Fruit fly (Drosophila melanogaster) whole organism, embryonic: Measurements from ENCODE around the gene CG6791.

Experiments
- Aef1 ChIP-seq: fragments of 200-800 bp; sonication (Bioruptor generic); IDR thresholded peaks from 3 replicates; pipeline ENCODE4 v1.3.6; 2022; ENCODE audit warnings: missing biosample characterization, missing genetic modification characterization
- B-H1 ChIP-seq: fragments of 200-800 bp; sonication (Bioruptor generic); IDR thresholded peaks from 3 replicates; pipeline ENCODE4 v1.3.6; 2022; ENCODE audit warnings: missing biosample characterization, missing genetic modification characterization
- CG10321 ChIP-seq: fragments of 200-800 bp; sonication (Bioruptor generic); IDR thresholded peaks from 2 replicates; pipeline ENCODE4 v1.3.6; 2022; ENCODE audit warnings: missing biosample characterization, missing genetic modification characterization
- CG13287 ChIP-seq: fragments of 200-800 bp; sonication (Bioruptor generic); IDR thresholded peaks from 2 replicates; pipeline ENCODE4 v1.3.6; 2022; ENCODE audit warnings: missing biosample characterization, missing genetic modification characterization; ENCODE audit not compliant: partially characterized antibody
- CG13894 ChIP-seq: fragments of 200-800 bp; sonication (Bioruptor generic); optimal IDR thresholded peaks from 3 replicates; lab custom pipeline; 2018; ENCODE audit warnings: missing biosample characterization, mild to moderate bottlenecking, missing genetic modification characterization, moderate library complexity
- CG15073 ChIP-seq: fragments of 200-800 bp; sonication (Bioruptor generic); optimal IDR thresholded peaks from 2 replicates; lab custom pipeline; 2016; ENCODE audit warnings: missing biosample characterization, missing genetic modification characterization
- CG15479 ChIP-seq: fragments of 200-800 bp; sonication (Bioruptor generic); optimal IDR thresholded peaks from 3 replicates; lab custom pipeline; 2019; ENCODE audit warnings: missing biosample characterization, mild to moderate bottlenecking, missing genetic modification characterization, moderate library complexity
- CG15696 ChIP-seq: fragments of 200-800 bp; sonication (Bioruptor generic); optimal IDR thresholded peaks from 2 replicates; lab custom pipeline; 2019; ENCODE audit warnings: missing biosample characterization, mild to moderate bottlenecking, missing genetic modification characterization, moderate library complexity
- CG16863 ChIP-seq: fragments of 200-800 bp; sonication (Bioruptor generic); optimal IDR thresholded peaks from 3 replicates; lab custom pipeline; 2016; ENCODE audit warnings: missing biosample characterization, missing genetic modification characterization
- CG17912 ChIP-seq: fragments of 200-800 bp; sonication (Bioruptor generic); optimal IDR thresholded peaks from 2 replicates; lab custom pipeline; 2018; ENCODE audit warnings: missing biosample characterization, mild to moderate bottlenecking, missing genetic modification characterization
- CG31388 ChIP-seq: fragments of 200-800 bp; sonication (Bioruptor generic); optimal IDR thresholded peaks from 2 replicates; lab custom pipeline; 2016; ENCODE audit warnings: missing biosample characterization, missing genetic modification characterization
- CG34376 ChIP-seq: fragments of 200-800 bp; sonication (Bioruptor generic); optimal IDR thresholded peaks from 2 replicates; lab custom pipeline; 2018; ENCODE audit warnings: missing biosample characterization, mild to moderate bottlenecking, missing genetic modification characterization
- CG4360 ChIP-seq: fragments of 200-800 bp; sonication (Bioruptor generic); IDR thresholded peaks from 2 replicates; pipeline ENCODE4 v1.3.6; 2022; ENCODE audit warnings: missing biosample characterization, missing genetic modification characterization
- CG43689 ChIP-seq: fragments of 200-800 bp; sonication (Bioruptor generic); IDR thresholded peaks from 2 replicates; pipeline ENCODE4 v1.3.6; 2022; ENCODE audit warnings: missing biosample characterization, missing genetic modification characterization
- CG5180 ChIP-seq: fragments of 200-800 bp; sonication (Bioruptor generic); optimal IDR thresholded peaks from 3 replicates; lab custom pipeline; 2017; ENCODE audit warnings: missing biosample characterization, missing genetic modification characterization, mild to moderate bottlenecking, moderate library complexity, missing genetic modification reagents
- CG5245 ChIP-seq: fragments of 200-800 bp; sonication (Bioruptor generic); optimal IDR thresholded peaks from 3 replicates; lab custom pipeline; 2016; ENCODE audit warnings: missing biosample characterization, missing genetic modification characterization
- CG5953 ChIP-seq: fragments of 200-800 bp; sonication (Bioruptor generic); IDR thresholded peaks from 2 replicates; pipeline ENCODE4 v1.3.6; 2022; ENCODE audit warnings: missing biosample characterization, missing genetic modification characterization
- CG7271 ChIP-seq: fragments of 200-800 bp; sonication (Bioruptor generic); optimal IDR thresholded peaks from 2 replicates; lab custom pipeline; 2018; ENCODE audit warnings: missing biosample characterization, mild to moderate bottlenecking, missing genetic modification characterization, moderate library complexity
- CG9609 ChIP-seq: fragments of 200-800 bp; sonication (Bioruptor generic); optimal IDR thresholded peaks from 3 replicates; lab custom pipeline; 2016; ENCODE audit warnings: missing biosample characterization, missing genetic modification characterization
- CG9932 ChIP-seq: fragments of 200-800 bp; sonication (Bioruptor generic); IDR thresholded peaks from 2 replicates; pipeline ENCODE4 v1.3.6; 2022; ENCODE audit warnings: missing biosample characterization, missing genetic modification characterization
- CHES-1-like ChIP-seq: fragments of 200-800 bp; sonication (Bioruptor generic); optimal IDR thresholded peaks from 2 replicates; lab custom pipeline; 2016; ENCODE audit warnings: missing biosample characterization, missing genetic modification characterization
- Dek ChIP-seq: fragments of 200-800 bp; sonication (Bioruptor generic); optimal IDR thresholded peaks from 3 replicates; lab custom pipeline; 2019; ENCODE audit warnings: missing biosample characterization, mild to moderate bottlenecking, missing genetic modification characterization, moderate library complexity
- Eip74EF ChIP-seq, 2 experiments: fragments of 200-800 bp in 1 of 2; fragments of >200 bp in 1 of 2; sonication (Bioruptor generic) in 1 of 2; optimal IDR thresholded peaks; 2 replicates each; lab custom pipeline; 2017 to 2019; ENCODE audit warnings: missing biosample characterization in 2 of 2, missing genetic modification characterization in 2 of 2, mild to moderate bottlenecking in 1 of 2, moderate library complexity in 1 of 2
- Elba2 ChIP-seq: fragments of 200-800 bp; sonication (Bioruptor generic); optimal IDR thresholded peaks from 3 replicates; lab custom pipeline; 2016; ENCODE audit warnings: missing biosample characterization, missing genetic modification characterization
- Ets65A ChIP-seq: fragments of 200-800 bp; sonication (Bioruptor generic); peaks from one replicate; lab custom pipeline; 2016; ENCODE audit warnings: missing biosample characterization, missing genetic modification characterization
- Fer1 ChIP-seq: fragments of 200-800 bp; sonication (Bioruptor generic); optimal IDR thresholded peaks from 2 replicates; lab custom pipeline; 2017; ENCODE audit warnings: missing biosample characterization, mild to moderate bottlenecking, missing genetic modification characterization
- HHEX ChIP-seq: fragments of 200-800 bp; sonication (Bioruptor generic); optimal IDR thresholded peaks from 3 replicates; lab custom pipeline; 2017; ENCODE audit warnings: missing biosample characterization, mild to moderate bottlenecking, missing genetic modification characterization, missing genetic modification reagents
- MBD-R2 ChIP-seq: fragments of 200-800 bp; sonication (Bioruptor generic); IDR thresholded peaks from 2 replicates; pipeline ENCODE4 v1.3.6; 2022; ENCODE audit warnings: missing biosample characterization, missing genetic modification characterization
- Med ChIP-seq: fragments of 200-800 bp; sonication (Bioruptor generic); peaks from one replicate; lab custom pipeline; 2016; ENCODE audit warnings: missing biosample characterization, missing genetic modification characterization, mild to moderate bottlenecking, inconsistent platforms, moderate library complexity
- Six4 ChIP-seq: fragments of 200-800 bp; sonication (Bioruptor generic); optimal IDR thresholded peaks from 2 replicates; lab custom pipeline; 2016; ENCODE audit warnings: missing biosample characterization, missing genetic modification characterization
- Trl ChIP-seq, 3 experiments: fragments of >200 bp in 2 of 3; fragments of 200-800 bp in 1 of 3; sonication (Bioruptor generic) in 1 of 3; optimal IDR thresholded peaks; 2 replicates in 1 of 3; 3 replicates in 2 of 3; lab custom pipeline; 2016 to 2017; ENCODE audit warnings: missing biosample characterization in 1 of 3, missing genetic modification characterization in 1 of 3
- amos ChIP-seq: fragments of 200-800 bp; sonication (Bioruptor generic); IDR thresholded peaks from 2 replicates; pipeline ENCODE4 v1.3.6; 2022; ENCODE audit warnings: missing biosample characterization, missing genetic modification characterization; ENCODE audit not compliant: partially characterized antibody
- ara ChIP-seq: fragments of 200-800 bp; sonication (Bioruptor generic); IDR thresholded peaks from 2 replicates; pipeline ENCODE4 v1.3.6; 2022; ENCODE audit warnings: missing biosample characterization, missing genetic modification characterization
- bbx ChIP-seq: fragments of 200-800 bp; sonication (Bioruptor generic); IDR thresholded peaks from 2 replicates; pipeline ENCODE4 v1.3.6; 2022; ENCODE audit warnings: missing biosample characterization, missing genetic modification characterization; ENCODE audit not compliant: partially characterized antibody
- bigmax ChIP-seq: fragments of 200-800 bp; sonication (Bioruptor generic); optimal IDR thresholded peaks from 2 replicates; lab custom pipeline; 2018; ENCODE audit warnings: missing biosample characterization, mild to moderate bottlenecking, missing genetic modification characterization
- dysf ChIP-seq: fragments of 200-800 bp; sonication (Bioruptor generic); IDR thresholded peaks from 3 replicates; pipeline ENCODE4 v1.3.6; 2022; ENCODE audit warnings: missing biosample characterization, missing genetic modification characterization
- ems ChIP-seq: fragments of 200-800 bp; sonication (Bioruptor generic); optimal IDR thresholded peaks from 3 replicates; lab custom pipeline; 2016; ENCODE audit warnings: missing biosample characterization, missing genetic modification characterization
- kay ChIP-seq: fragments of 200-800 bp; sonication (Bioruptor generic); optimal IDR thresholded peaks from 2 replicates; lab custom pipeline; 2016; ENCODE audit warnings: missing biosample characterization, missing genetic modification characterization
- lola ChIP-seq, 3 experiments: fragments of >200 bp in 2 of 3; fragments of 200-800 bp in 1 of 3; sonication (Bioruptor generic) in 1 of 3; optimal IDR thresholded peaks; 2 replicates each; lab custom pipeline; 2017 to 2019; ENCODE audit warnings: missing biosample characterization in 3 of 3, missing genetic modification characterization in 3 of 3, mild to moderate bottlenecking in 1 of 3, moderate library complexity in 1 of 3
- mam ChIP-seq: fragments of 200-800 bp; sonication (Bioruptor generic); optimal IDR thresholded peaks from 3 replicates; lab custom pipeline; 2016; ENCODE audit warnings: missing biosample characterization, missing genetic modification characterization
- nau ChIP-seq: fragments of 200-800 bp; sonication (Bioruptor generic); optimal IDR thresholded peaks from 3 replicates; lab custom pipeline; 2017; ENCODE audit warnings: missing biosample characterization, mild to moderate bottlenecking, missing genetic modification characterization, missing genetic modification reagents
- pho ChIP-seq: fragments of 200-800 bp; sonication (Bioruptor generic); optimal IDR thresholded peaks from 2 replicates; lab custom pipeline; 2016; ENCODE audit warnings: missing biosample characterization, missing genetic modification characterization
- phol ChIP-seq: fragments of 200-800 bp; sonication (Bioruptor generic); optimal IDR thresholded peaks from 3 replicates; lab custom pipeline; 2018; ENCODE audit warnings: missing biosample characterization, mild to moderate bottlenecking, missing genetic modification characterization, moderate library complexity
- sna ChIP-seq: fragments of 200-800 bp; sonication (Bioruptor generic); IDR thresholded peaks from 2 replicates; pipeline ENCODE4 v1.3.6; 2022; ENCODE audit warnings: missing biosample characterization, missing genetic modification characterization; ENCODE audit not compliant: partially characterized antibody
- ttk ChIP-seq: fragments of 200-800 bp; sonication (Bioruptor generic); IDR thresholded peaks from 2 replicates; pipeline ENCODE4 v2.1.2; 2022; ENCODE audit warnings: missing biosample characterization, missing genetic modification characterization
- z ChIP-seq: fragments of 200-800 bp; sonication (Bioruptor generic); IDR thresholded peaks from 3 replicates; pipeline ENCODE4 v1.3.6; 2022; ENCODE audit warnings: missing biosample characterization, missing genetic modification characterization
- zen ChIP-seq: fragments of 200-800 bp; sonication (Bioruptor generic); optimal IDR thresholded peaks from 3 replicates; lab custom pipeline; 2018; ENCODE audit warnings: missing biosample characterization, mild to moderate bottlenecking, missing genetic modification characterization, moderate library complexity

The CG6791 gene

DNA sequence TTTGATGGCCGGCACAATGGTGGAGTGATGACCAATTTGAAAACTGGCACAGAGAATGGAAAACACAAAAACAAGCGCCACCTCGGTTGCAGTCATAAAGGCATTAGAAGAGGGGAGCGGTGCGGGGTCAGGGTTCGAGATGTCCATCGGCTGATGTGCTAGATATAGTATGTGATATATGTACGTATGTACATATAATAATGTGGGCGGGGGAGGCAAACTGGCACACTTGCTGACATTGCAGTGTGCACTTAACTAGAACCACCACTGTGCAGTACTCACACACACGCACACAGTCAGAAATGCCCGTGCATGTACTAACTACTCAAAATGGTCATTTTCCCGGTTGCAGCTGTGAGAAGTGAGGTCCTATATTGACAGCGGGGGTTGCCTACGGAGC is 28.9 kb upstream of the CG6791 start (continued):
- TF ChIP-seq CG15073 (peak; percentile 97), dysf (GFP tag; lab: Robert Waterston, UW) (0 out of 3 replicates have a peak, but pooled peaks have one; percentile 8), Fer1 (GFP tag; lab: Kevin White, UChicago) (no peak), amos (GFP tag; lab: Robert Waterston, UW) (no peak), CG17912 (GFP tag; lab: Kevin White, UChicago) (no peak), ems (GFP tag; lab: Kevin White, UChicago) (no peak), Med (peak; percentile 56)

DNA sequence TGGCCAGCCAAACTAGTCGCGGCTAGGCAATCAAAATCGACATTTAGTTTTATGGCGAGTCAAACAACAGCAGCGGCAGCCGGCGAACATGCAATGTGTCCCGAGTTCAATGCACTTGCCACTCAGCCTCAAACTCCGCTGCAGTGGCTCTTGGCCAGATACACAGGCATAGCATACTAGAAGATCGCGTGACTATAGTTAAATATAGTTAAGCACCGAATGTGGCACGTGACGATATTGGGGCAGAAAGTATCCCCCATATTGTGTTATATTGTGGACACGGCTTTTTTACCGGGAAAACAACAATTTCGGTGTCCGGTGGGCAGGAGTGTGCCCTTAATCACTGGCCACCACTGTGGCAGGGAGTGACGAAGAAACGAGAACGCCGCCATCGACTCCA is 27.9 kb upstream of the CG6791 start:
- TF ChIP-seq CG5953 (GFP tag; lab: Robert Waterston, UW) (peak; percentile 10; the same call in 1 of the 2 replicates), Med (peak; percentile 48), CG34376 (GFP tag; lab: Kevin White, UChicago) (no peak), CG15073 (peak; percentile 94), mam (GFP tag; lab: Kevin White, UChicago) (no peak), Ets65A (GFP tag; lab: Kevin White, UChicago) (peak; percentile 56), CG9932 (GFP tag; lab: Robert Waterston, UW) (peak; percentile 2; the same call in 1 of the 2 replicates)

DNA sequence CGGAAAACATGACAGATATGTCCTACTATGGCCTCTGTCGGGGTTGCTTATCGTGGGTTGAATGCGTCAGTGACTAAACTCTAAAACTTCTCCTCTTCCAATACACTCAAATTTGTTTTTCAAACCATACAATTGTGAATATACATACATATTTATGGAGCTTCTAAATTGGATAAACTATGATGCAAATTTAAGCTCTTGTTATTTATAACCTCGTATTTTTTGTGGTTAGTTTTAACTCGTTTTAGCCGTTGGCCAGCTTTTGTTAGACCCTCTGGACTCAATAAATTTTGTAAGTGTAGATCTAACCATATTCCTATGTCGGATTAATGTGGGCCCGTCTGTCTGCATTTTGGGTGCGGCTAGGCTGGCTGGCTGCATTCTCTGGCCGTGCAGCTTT is 27.4 kb upstream of the CG6791 start:
- no peak for TF ChIP-seq CG43689 (GFP tag; lab: Robert Waterston, UW)
- no peak for TF ChIP-seq kay (GFP tag; lab: Kevin White, UChicago)
- TF ChIP-seq zen (tag; lab: Kevin White, UChicago), result peak; percentile 33
- TF ChIP-seq Six4, result peak; percentile 38
- no peak for TF ChIP-seq sna (GFP tag; lab: Robert Waterston, UW)
- TF ChIP-seq CG13894, result no peak
- TF ChIP-seq CG5180 (GFP tag; lab: Kevin White, UChicago), result no peak
- TF ChIP-seq Dek, result no peak
- no peak for TF ChIP-seq HHEX (GFP tag; lab: Kevin White, UChicago)
- no peak for TF ChIP-seq Aef1 (GFP tag; lab: Robert Waterston, UW)
- no peak for TF ChIP-seq ttk (GFP tag; lab: Robert Waterston, UW)
- TF ChIP-seq phol (tag; lab: Kevin White, UChicago), result peak; percentile 65
- TF ChIP-seq Eip74EF (GFP tag; optimal IDR thresholded peaks at IDR 0.05; lab: Kevin White, UChicago), result peak in 1 of 2 experiments; percentile 8
- TF ChIP-seq CG31388 (GFP tag; lab: Kevin White, UChicago), result no peak
- TF ChIP-seq CG15696 (tag; lab: Kevin White, UChicago), result peak; percentile 53
- no peak for TF ChIP-seq Trl (optimal IDR thresholded peaks at IDR 0.05; lab: Kevin White, UChicago)
- TF ChIP-seq Trl (GFP tag; optimal IDR thresholded peaks at IDR 0.05; lab: Kevin White, UChicago), result peak; percentile 17
- no peak for TF ChIP-seq bbx
- no peak for TF ChIP-seq pho
- no peak for TF ChIP-seq MBD-R2
- TF ChIP-seq CG4360 (GFP tag; lab: Robert Waterston, UW), result no peak
- no peak for TF ChIP-seq Elba2 (GFP tag; lab: Kevin White, UChicago)
- no peak for TF ChIP-seq nau (GFP tag; lab: Kevin White, UChicago)
- TF ChIP-seq CG10321 (GFP tag; lab: Robert Waterston, UW), result no peak
- no peak for TF ChIP-seq B-H1
- TF ChIP-seq z (GFP tag; lab: Robert Waterston, UW), result no peak
- TF ChIP-seq bigmax (GFP tag; lab: Kevin White, UChicago), result no peak
- TF ChIP-seq CG5245 (GFP tag; lab: Kevin White, UChicago), result peak; percentile 16
- TF ChIP-seq CG9609 (GFP tag; lab: Kevin White, UChicago), result no peak
- no peak for TF ChIP-seq CG15479 (GFP tag; lab: Kevin White, UChicago)
- TF ChIP-seq CG7271, result no peak
- no peak for TF ChIP-seq CG13287 (GFP tag; lab: Robert Waterston, UW)
- no peak for TF ChIP-seq ara
- no peak for TF ChIP-seq CHES-1-like
- peak in 1 of 3 experiments; percentile 81 for TF ChIP-seq lola (GFP tag; optimal IDR thresholded peaks at IDR 0.05; lab: Kevin White, UChicago)
- TF ChIP-seq CG16863 (GFP tag; lab: Kevin White, UChicago), result peak; percentile 37
